Fruit fly (Drosophila melanogaster) S2 (cell line): ENCODE results near the gene CG32638.

Experiments
- CG8478 ChIP-seq: fragments of >200 bp; optimal IDR thresholded peaks from 2 replicates; lab custom pipeline; 2018
- CTCF ChIP-seq, 2 experiments: fragments of >200 bp; optimal IDR thresholded peaks; 2 replicates each; lab custom pipeline; 2018

DNA sequence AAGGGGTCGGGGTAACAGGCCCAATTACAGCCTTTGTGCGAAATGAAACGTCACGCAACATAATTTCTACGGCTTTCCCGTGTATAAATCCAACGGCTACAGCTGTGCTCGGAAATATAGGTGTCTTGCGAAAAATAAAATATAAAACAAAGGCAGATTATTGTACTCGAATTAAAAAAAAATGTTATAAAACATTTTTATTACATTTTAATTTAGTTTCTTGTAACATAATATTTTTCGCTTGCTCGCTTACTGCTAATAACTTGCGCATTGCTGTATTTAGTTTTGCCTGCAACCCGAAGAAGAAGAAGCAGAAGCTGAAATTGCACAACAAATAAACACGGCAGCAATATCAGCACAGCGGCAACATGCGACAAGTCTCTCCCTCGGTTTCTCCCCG, 14.5 kb upstream of the CG32638 start:
- TF ChIP-seq CG8478 (no peak), CTCF (optimal IDR thresholded peaks at IDR 0.05; lab: Kevin White, UChicago) (no peak)
